Fruit fly (Drosophila melanogaster) whole organism, embryonic: ENCODE results near the gene CecA1.

ENCODE experiments used
- CG10543 ChIP-seq: fragments of 200-800 bp; sonication (Bioruptor generic); optimal IDR thresholded peaks from 3 replicates; lab custom pipeline; 2017; ENCODE audit warnings: missing biosample characterization, mild to moderate bottlenecking, missing genetic modification characterization, moderate library complexity
- CG10654 ChIP-seq: fragments of 200-800 bp; sonication (Bioruptor generic); optimal IDR thresholded peaks from 2 replicates; lab custom pipeline; 2016; ENCODE audit warnings: missing biosample characterization, missing genetic modification characterization
- CG11723 ChIP-seq: fragments of 200-800 bp; sonication (Bioruptor generic); optimal IDR thresholded peaks from 2 replicates; lab custom pipeline; 2017; ENCODE audit warnings: missing biosample characterization, mild to moderate bottlenecking, missing genetic modification characterization
- CG12071 ChIP-seq: fragments of 200-800 bp; sonication (Bioruptor generic); optimal IDR thresholded peaks from 3 replicates; lab custom pipeline; 2018; ENCODE audit warnings: missing biosample characterization, mild to moderate bottlenecking, missing genetic modification characterization
- CG12299 ChIP-seq: fragments of 200-800 bp; sonication (Bioruptor generic); optimal IDR thresholded peaks from 2 replicates; lab custom pipeline; 2018; ENCODE audit warnings: missing biosample characterization, mild to moderate bottlenecking, missing genetic modification characterization
- CG14710 ChIP-seq: fragments of 200-800 bp; sonication (Bioruptor generic); optimal IDR thresholded peaks from 3 replicates; lab custom pipeline; 2019; ENCODE audit warnings: missing biosample characterization, mild to moderate bottlenecking, missing genetic modification characterization, moderate library complexity
- CG17829 ChIP-seq: fragments of 200-800 bp; optimal IDR thresholded peaks from 2 replicates; lab custom pipeline; 2019; ENCODE audit warnings: missing biosample characterization, mild to moderate bottlenecking, missing genetic modification characterization, moderate library complexity
- CG17912 ChIP-seq: fragments of 200-800 bp; sonication (Bioruptor generic); optimal IDR thresholded peaks from 2 replicates; lab custom pipeline; 2018; ENCODE audit warnings: missing biosample characterization, mild to moderate bottlenecking, missing genetic modification characterization
- CG18262 ChIP-seq: fragments of 200-800 bp; optimal IDR thresholded peaks from 3 replicates; lab custom pipeline; 2019; ENCODE audit warnings: missing biosample characterization, mild to moderate bottlenecking, missing genetic modification characterization, moderate library complexity
- CG1832 ChIP-seq: fragments of 200-800 bp; sonication (Bioruptor generic); optimal IDR thresholded peaks from 2 replicates; lab custom pipeline; 2017; ENCODE audit warnings: missing biosample characterization, mild to moderate bottlenecking, missing genetic modification characterization, inconsistent platforms
- CG2129 ChIP-seq: fragments of 200-800 bp; sonication (Bioruptor generic); IDR thresholded peaks from 2 replicates; pipeline ENCODE4 v1.3.6; 2022; ENCODE audit warnings: missing biosample characterization, missing genetic modification characterization; ENCODE audit not compliant: partially characterized antibody
- CG2875 ChIP-seq: fragments of 200-800 bp; sonication (Bioruptor generic); optimal IDR thresholded peaks from 2 replicates; lab custom pipeline; 2017; ENCODE audit warnings: missing biosample characterization, mild to moderate bottlenecking, missing genetic modification characterization, missing genetic modification reagents
- CG30020 ChIP-seq: fragments of 200-800 bp; optimal IDR thresholded peaks from 2 replicates; lab custom pipeline; 2019; ENCODE audit warnings: missing biosample characterization, mild to moderate bottlenecking, missing genetic modification characterization, moderate library complexity
- CG4404 ChIP-seq: fragments of 200-800 bp; sonication (Bioruptor generic); IDR thresholded peaks from 2 replicates; pipeline ENCODE4 v1.3.6; 2022; ENCODE audit warnings: missing biosample characterization, missing genetic modification characterization
- CG6683 ChIP-seq: fragments of 200-800 bp; sonication (Bioruptor generic); optimal IDR thresholded peaks from 2 replicates; lab custom pipeline; 2017; ENCODE audit warnings: missing biosample characterization, mild to moderate bottlenecking, missing genetic modification characterization, missing genetic modification reagents
- CG6765 ChIP-seq: fragments of 200-800 bp; sonication (Bioruptor generic); optimal IDR thresholded peaks from 3 replicates; lab custom pipeline; 2017; ENCODE audit warnings: missing biosample characterization, mild to moderate bottlenecking, missing genetic modification characterization
- CG7963 ChIP-seq: fragments of 200-800 bp; sonication (Bioruptor generic); IDR thresholded peaks from 3 replicates; pipeline ENCODE4 v1.3.6; 2022; ENCODE audit warnings: missing biosample characterization, missing genetic modification characterization; ENCODE audit not compliant: partially characterized antibody
- E2f1 ChIP-seq: fragments of 200-800 bp; sonication (Bioruptor generic); IDR thresholded peaks from 2 replicates; pipeline ENCODE4 v1.3.6; 2022; ENCODE audit warnings: missing biosample characterization, missing genetic modification characterization
- E2f2 ChIP-seq: fragments of 200-800 bp; sonication (Bioruptor generic); IDR thresholded peaks from 2 replicates; pipeline ENCODE4 v1.3.6; 2022; ENCODE audit warnings: missing biosample characterization, missing genetic modification characterization
- GATAe ChIP-seq: fragments of 200-800 bp; sonication (Bioruptor generic); conservative IDR thresholded peaks from 2 replicates; pipeline ENCODE4 v1.3.6; 2022; ENCODE audit warnings: missing biosample characterization, missing genetic modification characterization
- HLH4C ChIP-seq: fragments of 200-800 bp; sonication (Bioruptor generic); IDR thresholded peaks from 3 replicates; pipeline ENCODE4 v1.3.6; 2022; ENCODE audit warnings: missing biosample characterization, missing genetic modification characterization; ENCODE audit not compliant: partially characterized antibody
- Myb ChIP-seq: fragments of 200-800 bp; sonication (Bioruptor generic); optimal IDR thresholded peaks from 2 replicates; lab custom pipeline; 2016; ENCODE audit warnings: missing biosample characterization, missing genetic modification characterization
- Poxn ChIP-seq: fragments of 200-800 bp; sonication (Bioruptor generic); IDR thresholded peaks from 2 replicates; pipeline ENCODE4 v1.3.6; 2022; ENCODE audit warnings: missing biosample characterization, missing genetic modification characterization
- bbx ChIP-seq: fragments of 200-800 bp; sonication (Bioruptor generic); IDR thresholded peaks from 2 replicates; pipeline ENCODE4 v1.3.6; 2022; ENCODE audit warnings: missing biosample characterization, missing genetic modification characterization; ENCODE audit not compliant: partially characterized antibody
- croc ChIP-seq: fragments of 200-800 bp; sonication (Bioruptor generic); conservative IDR thresholded peaks from 3 replicates; pipeline ENCODE4 v1.3.6; 2022; ENCODE audit warnings: missing biosample characterization, missing genetic modification characterization
- danr ChIP-seq: fragments of 200-800 bp; sonication (Bioruptor generic); IDR thresholded peaks from 2 replicates; pipeline ENCODE4 v1.3.6; 2022; ENCODE audit warnings: missing biosample characterization, missing genetic modification characterization
- en ChIP-seq: fragments of 200-800 bp; sonication (Bioruptor generic); optimal IDR thresholded peaks from 2 replicates; lab custom pipeline; 2016; ENCODE audit warnings: missing biosample characterization, missing genetic modification characterization
- grn ChIP-seq: fragments of 200-800 bp; sonication (Bioruptor generic); optimal IDR thresholded peaks from 3 replicates; lab custom pipeline; 2017; ENCODE audit warnings: missing biosample characterization, missing genetic modification characterization
- gro ChIP-seq: fragments of 200-800 bp; sonication (Bioruptor generic); optimal IDR thresholded peaks from 2 replicates; lab custom pipeline; 2016; ENCODE audit warnings: missing biosample characterization, missing genetic modification characterization
- gsb ChIP-seq: fragments of 200-800 bp; sonication (Bioruptor generic); IDR thresholded peaks from 2 replicates; pipeline ENCODE4 v1.3.6; 2022; ENCODE audit warnings: missing biosample characterization, missing genetic modification characterization
- ham ChIP-seq: fragments of 200-800 bp; sonication (Bioruptor generic); IDR thresholded peaks from 2 replicates; pipeline ENCODE4 v1.3.6; 2022; ENCODE audit warnings: missing biosample characterization, missing genetic modification characterization
- lab ChIP-seq: fragments of 200-800 bp; sonication (Bioruptor generic); optimal IDR thresholded peaks from 3 replicates; lab custom pipeline; 2017; ENCODE audit warnings: missing biosample characterization, missing genetic modification characterization, mild to moderate bottlenecking, moderate library complexity, missing genetic modification reagents
- lbe ChIP-seq: fragments of 200-800 bp; sonication (Bioruptor generic); optimal IDR thresholded peaks from 2 replicates; lab custom pipeline; 2016; ENCODE audit warnings: missing biosample characterization, mild to moderate bottlenecking, missing genetic modification characterization
- lilli ChIP-seq: fragments of 200-800 bp; sonication (Bioruptor generic); optimal IDR thresholded peaks from 3 replicates; lab custom pipeline; 2016; ENCODE audit warnings: missing biosample characterization, missing genetic modification characterization
- lov ChIP-seq, 2 experiments: fragments of 200-800 bp in 1 of 2; fragments of >200 bp in 1 of 2; sonication (Bioruptor generic) in 1 of 2; IDR thresholded peaks in 1 of 2; optimal IDR thresholded peaks in 1 of 2; 2 replicates in 1 of 2; 3 replicates in 1 of 2; pipeline versions ENCODE4 v1.3.6 to Lab custom; 2017 to 2022; ENCODE audit warnings: missing biosample characterization in 1 of 2, missing genetic modification characterization in 1 of 2
- mam ChIP-seq: fragments of 200-800 bp; sonication (Bioruptor generic); optimal IDR thresholded peaks from 3 replicates; lab custom pipeline; 2016; ENCODE audit warnings: missing biosample characterization, missing genetic modification characterization
- mirr ChIP-seq: fragments of 200-800 bp; sonication (Bioruptor generic); optimal IDR thresholded peaks from 3 replicates; lab custom pipeline; 2018; ENCODE audit warnings: missing biosample characterization, mild to moderate bottlenecking, missing genetic modification characterization
- oc ChIP-seq: fragments of 200-800 bp; sonication (Bioruptor generic); optimal IDR thresholded peaks from 2 replicates; lab custom pipeline; 2018; ENCODE audit warnings: missing biosample characterization, mild to moderate bottlenecking, missing genetic modification characterization, moderate library complexity
- pan ChIP-seq, 4 experiments: fragments of >200 bp in 3 of 4; fragments of 200-800 bp in 1 of 4; sonication (Bioruptor generic) in 1 of 4; optimal IDR thresholded peaks in 3 of 4; IDR thresholded peaks in 1 of 4; 2 replicates each; pipeline versions ENCODE4 v1.3.6 to Lab custom; 2017 to 2022; ENCODE audit warnings: missing biosample characterization in 2 of 4, missing genetic modification characterization in 2 of 4, mixed read lengths in 1 of 4
- pnt ChIP-seq: fragments of 200-800 bp; sonication (Bioruptor generic); optimal IDR thresholded peaks from 3 replicates; lab custom pipeline; 2016; ENCODE audit warnings: missing biosample characterization, missing genetic modification characterization
- rib ChIP-seq: fragments of 200-800 bp; sonication (Bioruptor generic); IDR thresholded peaks from 2 replicates; pipeline ENCODE4 v1.3.6; 2022; ENCODE audit warnings: missing biosample characterization, missing genetic modification characterization
- scrt ChIP-seq: fragments of 200-800 bp; sonication (Bioruptor generic); optimal IDR thresholded peaks from 2 replicates; lab custom pipeline; 2018; ENCODE audit warnings: missing biosample characterization, mild to moderate bottlenecking, missing genetic modification characterization, moderate library complexity
- sd ChIP-seq: fragments of 200-800 bp; sonication (Bioruptor generic); optimal IDR thresholded peaks from 3 replicates; lab custom pipeline; 2018; ENCODE audit warnings: missing biosample characterization, mild to moderate bottlenecking, missing genetic modification characterization, moderate library complexity
- sr ChIP-seq: fragments of 200-800 bp; sonication (Bioruptor generic); IDR thresholded peaks from 3 replicates; pipeline ENCODE4 v1.3.6; 2022; ENCODE audit warnings: missing biosample characterization, missing genetic modification characterization
- vvl ChIP-seq: fragments of 200-800 bp; sonication (Bioruptor generic); IDR thresholded peaks from 2 replicates; pipeline ENCODE4 v1.3.6; 2022; ENCODE audit warnings: missing biosample characterization, missing genetic modification characterization
- zen ChIP-seq: fragments of 200-800 bp; sonication (Bioruptor generic); optimal IDR thresholded peaks from 3 replicates; lab custom pipeline; 2018; ENCODE audit warnings: missing biosample characterization, mild to moderate bottlenecking, missing genetic modification characterization, moderate library complexity

The CecA1 gene

DNA sequence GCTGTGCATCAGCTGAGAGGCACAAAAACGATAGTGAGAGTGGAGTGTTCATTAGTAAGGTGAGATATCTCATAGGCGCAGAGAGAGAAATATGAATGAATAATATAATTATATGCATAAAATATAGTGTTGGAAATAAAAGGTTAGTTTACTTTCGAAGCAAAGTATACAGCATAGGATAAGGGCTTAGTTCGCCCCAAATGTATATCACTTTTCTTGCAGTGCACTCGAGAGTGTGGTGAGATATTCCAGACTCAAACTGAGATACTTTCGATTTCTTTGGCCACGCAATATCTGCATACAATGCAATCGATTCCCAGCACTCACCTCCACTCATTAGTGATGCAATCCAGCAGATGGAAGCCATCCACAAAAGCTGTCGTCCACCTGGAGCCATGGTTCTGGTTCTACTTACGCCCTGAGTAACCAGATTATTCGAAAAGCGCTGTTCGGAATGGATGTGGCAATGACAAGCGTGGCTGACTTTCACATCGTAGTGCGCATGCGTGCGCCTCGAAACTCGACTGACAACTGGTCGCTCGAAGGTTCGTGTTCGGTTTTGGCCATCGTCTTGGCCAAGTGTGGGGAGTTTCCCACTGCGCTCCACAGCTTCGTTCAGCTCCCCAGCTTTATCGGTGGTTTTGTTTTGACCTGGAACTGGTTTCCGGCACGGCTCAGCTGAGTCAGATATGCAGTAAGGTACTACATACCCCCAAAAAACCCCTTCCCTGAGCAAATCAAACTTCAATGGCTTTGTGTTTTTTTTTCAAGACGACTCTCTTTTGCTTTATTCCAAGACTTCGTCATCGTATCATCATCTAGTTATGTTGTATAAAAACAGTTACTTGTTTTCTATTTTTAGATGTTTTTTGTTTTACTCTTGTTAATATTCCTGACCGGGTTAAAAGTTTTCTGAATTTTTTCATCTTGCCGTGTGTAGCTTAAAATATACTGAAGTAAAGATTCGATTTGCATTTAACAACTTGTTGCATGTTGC, 39.7 kb upstream of the CecA1 start, which contains the start of gene Rsod (continued):
- TF ChIP-seq lbe (no peak), CG12071 (GFP tag; lab: Kevin White, UChicago) (peak; percentile 19), CG7963 (no peak), E2f2 (GFP tag; lab: Robert Waterston, UW) (peak; percentile 40; the same call in 1 of the 2 replicates), CG12299 (tag; lab: Kevin White, UChicago) (no peak), bbx (peak; percentile 22; the same call in 1 of the 2 replicates), croc (GFP tag; lab: Robert Waterston, UW) (peak; percentile 35; the same call in 2 of the 3 replicates), pan (optimal IDR thresholded peaks at IDR 0.05; lab: Kevin White, UChicago) (no peak), pan (GFP tag; optimal IDR thresholded peaks at IDR 0.05 in 1 of 2, IDR thresholded peaks at IDR 0.05 in 1 of 2) (peak in 1 of 2 experiments; percentile 86), Myb (no peak), mirr (no peak), HLH4C (GFP tag; lab: Robert Waterston, UW) (0 out of 3 replicates have a peak, but pooled peaks have one; percentile 14), grn (GFP tag; lab: Kevin White, UChicago) (peak; percentile 7), CG6683 (GFP tag; lab: Kevin White, UChicago) (no peak), gsb (GFP tag; lab: Robert Waterston, UW) (peak; percentile 55; the same call in 1 of the 2 replicates), CG11723 (GFP tag; lab: Kevin White, UChicago) (peak; percentile 36), scrt (GFP tag; lab: Kevin White, UChicago) (no peak), sr (GFP tag; lab: Robert Waterston, UW) (peak; percentile 14; the same call in 1 of the 3 replicates), Poxn (GFP tag; lab: Robert Waterston, UW) (no peak), rib (GFP tag; lab: Robert Waterston, UW) (no peak), zen (tag; lab: Kevin White, UChicago) (no peak), sd (tag; lab: Kevin White, UChicago) (no peak), vvl (GFP tag; lab: Robert Waterston, UW) (peak; percentile 92), CG1832 (GFP tag; lab: Kevin White, UChicago) (no peak), CG18262 (tag; lab: Kevin White, UChicago) (peak; percentile 68), pnt (GFP tag; lab: Kevin White, UChicago) (peak; percentile 28), oc (tag; lab: Kevin White, UChicago) (peak; percentile 65), CG4404 (GFP tag; lab: Robert Waterston, UW) (no peak), ham (GFP tag; lab: Robert Waterston, UW) (no peak), CG10654 (GFP tag; lab: Kevin White, UChicago) (peak; percentile 40), danr (GFP tag; lab: Robert Waterston, UW) (no peak), CG10543 (GFP tag; lab: Kevin White, UChicago) (peak; percentile 27), CG2129 (no peak), CG17829 (peak; percentile 31), mam (GFP tag; lab: Kevin White, UChicago) (no peak), CG14710 (peak; percentile 40), GATAe (GFP tag; lab: Robert Waterston, UW) (no peak), lilli (GFP tag; lab: Kevin White, UChicago) (peak; percentile 32), lab (GFP tag; lab: Kevin White, UChicago) (peak; percentile 54), CG30020 (no peak), en (GFP tag; lab: Kevin White, UChicago) (no peak), E2f1 (GFP tag; lab: Robert Waterston, UW) (peak; percentile 71), gro (GFP tag; lab: Kevin White, UChicago) (no peak), lov (optimal IDR thresholded peaks at IDR 0.05; lab: Kevin White, UChicago) (no peak), lov (GFP tag; IDR thresholded peaks at IDR 0.05; lab: Robert Waterston, UW) (peak; percentile 58; the same call in 2 of the 3 replicates), CG17912 (GFP tag; lab: Kevin White, UChicago) (no peak), CG6765 (GFP tag; lab: Kevin White, UChicago) (peak; percentile 4), CG2875 (GFP tag; lab: Kevin White, UChicago) (peak; percentile 60)
